Worm (Caenorhabditis elegans): Measurements from ENCODE around the gene H39E23.2.

Gene H39E23.2

DNA sequence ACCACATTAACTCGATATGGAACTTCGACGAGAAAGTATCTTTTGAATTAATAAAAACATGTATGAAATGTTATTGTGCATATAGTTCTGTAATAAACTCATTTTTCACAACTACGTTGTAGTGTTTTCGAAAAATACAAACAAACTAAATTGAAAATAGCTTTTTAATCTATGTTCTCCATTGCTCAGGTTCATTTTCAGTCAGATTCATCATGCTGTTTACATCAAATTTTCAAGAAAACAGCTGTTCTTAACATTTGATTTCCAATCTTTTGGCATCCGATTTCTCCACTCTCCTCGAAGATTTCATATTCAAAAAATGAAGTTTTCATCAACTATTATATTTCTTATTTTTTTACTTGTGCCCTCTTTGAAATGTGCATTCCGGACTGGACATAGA, at the start of gene H39E23.2:
TSS of gene H39E23.2 (plus strand) at position 301 of the 400 bp plus-strand sequence.
- no peak for TF ChIP-seq sma-9 (GFP tag; optimal IDR thresholded peaks at IDR 0.05)
- no peak for TF ChIP-seq sma-9 (tag; optimal IDR thresholded peaks at IDR 0.05)
- TF ChIP-seq nhr-23 (tag; optimal IDR thresholded peaks at IDR 0.05): no peak
- no peak for TF ChIP-seq elt-3 (tag; optimal IDR thresholded peaks at IDR 0.05)
- TF ChIP-seq lin-11 (tag; optimal IDR thresholded peaks at IDR 0.05): no peak
- no peak for TF ChIP-seq nhr-77 (tag; optimal IDR thresholded peaks at IDR 0.05)
- no peak for TF ChIP-seq sem-4 (tag; optimal IDR thresholded peaks at IDR 0.05)

DNA sequence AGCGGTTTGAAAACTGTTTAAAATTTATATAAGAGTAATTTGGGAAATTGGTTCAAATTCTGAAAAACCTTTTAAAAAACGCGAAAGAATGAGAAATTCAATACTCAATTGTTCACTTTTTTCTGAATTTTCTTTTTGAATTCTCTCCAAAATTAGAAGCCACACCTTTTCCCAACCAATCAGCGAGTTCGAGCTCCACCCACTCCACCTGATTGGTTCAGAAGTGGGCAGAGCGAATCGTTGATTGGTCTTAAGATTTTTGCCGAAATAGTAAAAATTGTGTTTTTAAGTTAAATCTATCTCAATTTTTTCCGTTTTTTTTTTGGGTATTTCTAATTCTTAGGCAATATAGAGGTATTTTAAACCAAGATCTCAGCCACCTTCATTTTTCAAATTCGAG, 46.2 kb upstream of the H39E23.2 start:
- TF ChIP-seq elt-3 (tag; optimal IDR thresholded peaks at IDR 0.05) (no peak), mab-5 (tag; optimal IDR thresholded peaks at IDR 0.05) (no peak), F13H6.1 (tag; optimal IDR thresholded peaks at IDR 0.05) (no peak), unc-62 (GFP tag; optimal IDR thresholded peaks at IDR 0.05) (no peak), nhr-77 (tag; optimal IDR thresholded peaks at IDR 0.05) (no peak), lin-11 (tag; optimal IDR thresholded peaks at IDR 0.05) (no peak), sma-9 (GFP tag; optimal IDR thresholded peaks at IDR 0.05) (no peak), sma-9 (tag; optimal IDR thresholded peaks at IDR 0.05) (no peak), egl-27 (tag; optimal IDR thresholded peaks at IDR 0.05) (no peak), blmp-1 (tag; optimal IDR thresholded peaks at IDR 0.05; ENCODE audit: insufficient read depth) (no peak), lsy-2 (tag; optimal IDR thresholded peaks at IDR 0.05) (no peak), ztf-11 (tag; optimal IDR thresholded peaks at IDR 0.05) (no peak), mdl-1 (tag; optimal IDR thresholded peaks at IDR 0.05) (no peak), ztf-1 (GFP tag; conservative IDR thresholded peaks at IDR 0.05) (no peak), R02D3.7 (tag; optimal IDR thresholded peaks at IDR 0.05) (no peak), nhr-10 (tag; optimal IDR thresholded peaks at IDR 0.05) (no peak), ztf-4 (tag; optimal IDR thresholded peaks at IDR 0.05) (no peak), fos-1 (tag; optimal IDR thresholded peaks at IDR 0.05) (no peak), nhr-6 (tag; optimal IDR thresholded peaks at IDR 0.05) (no peak), nhr-25 (tag; optimal IDR thresholded peaks at IDR 0.05) (no peak), Y55F3AM.14 (GFP tag; optimal IDR thresholded peaks at IDR 0.05) (no peak)

DNA sequence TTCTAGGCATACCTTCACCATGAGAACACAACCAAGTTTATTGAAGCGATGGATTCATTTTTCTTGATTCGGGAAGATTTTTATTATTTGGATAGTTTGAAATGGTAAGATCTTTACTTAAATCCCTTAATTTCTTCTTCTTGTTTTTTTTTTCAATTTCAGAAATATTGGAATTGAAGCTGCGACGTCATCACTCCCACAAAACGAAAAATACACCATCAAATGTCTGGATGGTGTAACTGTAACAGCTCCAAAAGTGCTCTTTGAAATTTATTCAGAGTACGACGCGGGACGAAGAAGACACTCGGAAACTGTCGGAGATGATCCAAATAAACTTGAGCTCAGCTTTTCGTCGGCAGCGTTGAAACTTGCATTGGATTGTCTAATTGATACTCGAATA, 45.7 kb upstream of the H39E23.2 start, which contains the start of gene D1086.21:
TSS of gene D1086.21 (plus strand) at position 301 of the 400 bp plus-strand sequence.
- TF ChIP-seq elt-1 (tag; optimal IDR thresholded peaks at IDR 0.05) (no peak), lin-13 (GFP tag; optimal IDR thresholded peaks at IDR 0.05) (no peak), R02D3.7 (tag; optimal IDR thresholded peaks at IDR 0.05) (no peak), Y55F3AM.14 (GFP tag; optimal IDR thresholded peaks at IDR 0.05) (no peak), gmeb-1 (tag; optimal IDR thresholded peaks at IDR 0.05) (no peak), nhr-6 (tag; optimal IDR thresholded peaks at IDR 0.05) (no peak), sma-3 (GFP tag; optimal IDR thresholded peaks at IDR 0.05) (no peak)

DNA sequence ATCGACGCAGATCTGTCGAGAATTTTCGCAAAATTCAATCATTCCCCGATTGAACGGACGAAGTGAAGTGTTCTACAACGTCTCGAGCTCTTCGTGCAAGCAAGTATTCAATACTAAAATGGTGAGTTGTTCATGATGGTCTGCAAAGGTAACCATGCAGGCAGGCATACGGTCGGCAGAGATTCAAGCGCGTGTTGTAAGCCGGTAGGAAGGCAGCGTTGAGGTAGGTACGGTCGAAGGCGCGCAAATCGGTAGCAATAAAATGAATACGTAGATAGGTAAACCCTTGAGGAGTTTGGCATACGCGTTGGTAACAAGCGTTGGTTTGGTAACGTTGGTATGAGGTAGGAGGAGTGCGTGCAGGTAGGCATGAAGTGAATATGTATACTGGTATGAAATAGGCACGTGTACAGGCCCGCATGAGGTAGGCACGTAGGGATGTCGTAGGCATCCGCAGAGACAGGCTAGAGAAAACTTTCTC, 42.3 kb upstream of the H39E23.2 start, which contains the start of gene D1086.17:
TSS of gene D1086.17 (plus strand) at position 51 of the 481 bp plus-strand sequence.
- TF ChIP-seq C34F6.9 (tag; optimal IDR thresholded peaks at IDR 0.05) (no peak), peb-1 (tag; optimal IDR thresholded peaks at IDR 0.05) (no peak), lin-11 (tag; optimal IDR thresholded peaks at IDR 0.05) (no peak), elt-3 (tag; optimal IDR thresholded peaks at IDR 0.05) (no peak), nhr-11 (tag; optimal IDR thresholded peaks at IDR 0.05) (no peak), ceh-16 (tag; optimal IDR thresholded peaks at IDR 0.05) (no peak), unc-39 (tag; optimal IDR thresholded peaks at IDR 0.05) (no peak), ama-1 (optimal IDR thresholded peaks at IDR 0.05) (no peak), nhr-12 (tag; optimal IDR thresholded peaks at IDR 0.05) (no peak), elt-1 (tag; optimal IDR thresholded peaks at IDR 0.05) (no peak), nhr-21 (tag; optimal IDR thresholded peaks at IDR 0.05) (no peak), dmd-4 (tag; optimal IDR thresholded peaks at IDR 0.05) (no peak), sma-9 (GFP tag; optimal IDR thresholded peaks at IDR 0.05) (no peak), sma-9 (tag; optimal IDR thresholded peaks at IDR 0.05) (no peak), alr-1 (tag; optimal IDR thresholded peaks at IDR 0.05) (no peak)

All from whole organism, L2 larva.